Worm (Caenorhabditis elegans) whole organism, L3 larva: ENCODE measurements around the gene mlt-9.

Experiments used
- elt-3 ChIP-seq, 3 experiments: fragments of 150-350 bp in 1 of 3; sonication (generic microtip) in 2 of 3; optimal IDR thresholded peaks; 2 replicates in 2 of 3; 4 replicates in 1 of 3; lab custom pipeline; 2014 to 2017; ENCODE audit warnings: missing biosample characterization in 3 of 3, missing genetic modification characterization in 3 of 3
- fkh-10 ChIP-seq: sonication (generic microtip); optimal IDR thresholded peaks from 2 replicates; lab custom pipeline; 2017; ENCODE audit warnings: missing biosample characterization, missing genetic modification reagents, missing genetic modification characterization
- zag-1 ChIP-seq: fragments of 150-350 bp; optimal IDR thresholded peaks from 2 replicates; lab custom pipeline; 2014; ENCODE audit warnings: missing biosample characterization, missing genetic modification characterization

DNA sequence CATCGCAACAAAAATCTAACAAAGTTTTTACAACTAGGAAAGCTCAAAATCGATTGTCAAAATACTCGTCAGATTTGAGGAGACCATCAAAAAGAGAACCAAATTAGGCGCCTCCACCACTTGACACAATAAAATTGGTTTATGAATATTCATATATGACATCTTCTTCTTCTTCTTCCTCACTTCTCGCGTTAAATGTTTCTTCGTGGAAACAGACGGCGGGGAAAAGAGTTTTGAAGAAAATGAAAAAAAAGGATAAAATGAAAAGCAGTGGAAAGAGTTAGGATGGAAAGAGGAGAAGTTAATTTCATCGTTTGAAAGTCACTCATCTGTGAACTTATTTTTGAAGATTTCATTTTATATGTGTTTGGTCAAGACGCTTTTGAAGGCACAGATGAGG lies 27.3 kb upstream of the mlt-9 start:
- TF ChIP-seq zag-1 (tag; lab: Kevin White, UChicago): no peak
- no peak for TF ChIP-seq elt-3 (tag; optimal IDR thresholded peaks at IDR 0.05; lab: Kevin White, UChicago)
- TF ChIP-seq fkh-10 (GFP tag; lab: Kevin White, UChicago): no peak
